Worm (Caenorhabditis elegans) whole organism, mixed stage, embryonic: Measurements from ENCODE around the gene Y39F10A.6.

ENCODE experiments used
- M03D4.4 ChIP-seq: sonication (generic microtip); optimal IDR thresholded peaks from 2 replicates; lab custom pipeline; 2017; ENCODE audit warnings: mild to moderate bottlenecking, missing genetic modification characterization, missing compliant biosample characterization
- bed-3 ChIP-seq: fragments of 200-800 bp; sonication (Bioruptor generic); optimal IDR thresholded peaks from 3 replicates; lab custom pipeline; 2018; ENCODE audit warnings: mild to moderate bottlenecking, missing genetic modification characterization, moderate library complexity, missing compliant biosample characterization
- blmp-1 ChIP-seq: fragments of 150-350 bp; optimal IDR thresholded peaks from 2 replicates; lab custom pipeline; 2014; ENCODE audit warnings: missing biosample characterization, missing genetic modification characterization
- ceh-39 ChIP-seq: fragments of 150-350 bp; optimal IDR thresholded peaks from 2 replicates; lab custom pipeline; 2014; ENCODE audit warnings: missing biosample characterization, missing genetic modification characterization
- ceh-43 ChIP-seq: fragments of 200-800 bp; sonication (Bioruptor generic); optimal IDR thresholded peaks from 2 replicates; lab custom pipeline; 2018; ENCODE audit warnings: mild to moderate bottlenecking, missing genetic modification characterization, moderate library complexity, missing compliant biosample characterization
- ceh-83 ChIP-seq: fragments of 200-800 bp; sonication (Bioruptor generic); optimal IDR thresholded peaks from 2 replicates; lab custom pipeline; 2018; ENCODE audit warnings: mild to moderate bottlenecking, missing genetic modification characterization, missing compliant biosample characterization
- ces-1 ChIP-seq: fragments of 150-350 bp; optimal IDR thresholded peaks from 2 replicates; lab custom pipeline; 2014; ENCODE audit warnings: missing biosample characterization, missing genetic modification reagents, missing genetic modification characterization
- drap-1 ChIP-seq: fragments of 200-800 bp; sonication (Bioruptor generic); optimal IDR thresholded peaks from 3 replicates; lab custom pipeline; 2018; ENCODE audit warnings: mild to moderate bottlenecking, missing genetic modification characterization, missing compliant biosample characterization
- elt-1 ChIP-seq: sonication (generic microtip); optimal IDR thresholded peaks from 2 replicates; lab custom pipeline; 2017; ENCODE audit warnings: missing genetic modification characterization, mild to moderate bottlenecking, missing compliant biosample characterization, antibody characterized with exemption, moderate library complexity, borderline replicate concordance; ENCODE audit not compliant: insufficient read depth
- elt-3 ChIP-seq: fragments of 150-350 bp; optimal IDR thresholded peaks from 2 replicates; lab custom pipeline; 2014; ENCODE audit warnings: missing biosample characterization, missing genetic modification characterization
- ham-2 ChIP-seq: fragments of 200-800 bp; sonication (Bioruptor generic); optimal IDR thresholded peaks from 2 replicates; lab custom pipeline; 2018; ENCODE audit warnings: mild to moderate bottlenecking, missing genetic modification characterization, missing compliant biosample characterization
- hlh-1 ChIP-seq: fragments of 150-350 bp; optimal IDR thresholded peaks from 2 replicates; lab custom pipeline; 2014; ENCODE audit warnings: missing biosample characterization, missing genetic modification reagents, missing genetic modification characterization
- lin-13 ChIP-seq: fragments of 150-350 bp; optimal IDR thresholded peaks from 2 replicates; lab custom pipeline; 2014; ENCODE audit warnings: missing biosample characterization, missing genetic modification characterization
- lin-32 ChIP-seq: fragments of 200-800 bp; sonication (Bioruptor generic); optimal IDR thresholded peaks from 2 replicates; lab custom pipeline; 2018; ENCODE audit warnings: mild to moderate bottlenecking, missing genetic modification characterization, missing compliant biosample characterization
- lsy-2 ChIP-seq: fragments of 150-350 bp; optimal IDR thresholded peaks from 2 replicates; lab custom pipeline; 2014; ENCODE audit warnings: missing biosample characterization, missing genetic modification characterization
- mep-1 ChIP-seq: fragments of 150-350 bp; optimal IDR thresholded peaks from 2 replicates; lab custom pipeline; 2017; ENCODE audit warnings: missing biosample characterization, missing genetic modification reagents, missing genetic modification characterization, inconsistent platforms
- nhr-2 ChIP-seq: fragments of 150-350 bp; optimal IDR thresholded peaks from 2 replicates; lab custom pipeline; 2014; ENCODE audit warnings: missing biosample characterization, missing genetic modification characterization
- nhr-237 ChIP-seq: fragments of 150-350 bp; optimal IDR thresholded peaks from 2 replicates; lab custom pipeline; 2014; ENCODE audit warnings: missing biosample characterization, missing genetic modification characterization
- nhr-28 ChIP-seq: fragments of 150-350 bp; optimal IDR thresholded peaks from 2 replicates; lab custom pipeline; 2014; ENCODE audit warnings: missing biosample characterization, missing genetic modification characterization
- nhr-76 ChIP-seq: sonication (generic microtip); optimal IDR thresholded peaks from 2 replicates; lab custom pipeline; 2017; ENCODE audit warnings: missing biosample characterization, missing genetic modification characterization
- pha-4 ChIP-seq: fragments of 150-350 bp; optimal IDR thresholded peaks from 2 replicates; lab custom pipeline; 2018; ENCODE audit warnings: missing biosample characterization, missing genetic modification reagents, missing genetic modification characterization
- sem-2 ChIP-seq: fragments of 200-800 bp; sonication (Bioruptor generic); optimal IDR thresholded peaks from 2 replicates; lab custom pipeline; 2018; ENCODE audit warnings: mild to moderate bottlenecking, missing genetic modification characterization, missing compliant biosample characterization
- snpc-4 ChIP-seq: fragments of 150-350 bp; optimal IDR thresholded peaks from 2 replicates; lab custom pipeline; 2014; ENCODE audit warnings: missing biosample characterization, missing genetic modification characterization
- sptf-1 ChIP-seq: sonication (generic microtip); optimal IDR thresholded peaks from 2 replicates; lab custom pipeline; 2017; ENCODE audit warnings: mild to moderate bottlenecking, missing genetic modification characterization, moderate library complexity, missing compliant biosample characterization
- tbx-8 ChIP-seq: fragments of 200-800 bp; sonication (Bioruptor generic); optimal IDR thresholded peaks from 2 replicates; lab custom pipeline; 2018; ENCODE audit warnings: mild to moderate bottlenecking, missing genetic modification characterization, moderate library complexity, missing compliant biosample characterization
- unc-120 ChIP-seq: sonication (generic microtip); optimal IDR thresholded peaks from 2 replicates; lab custom pipeline; 2017; ENCODE audit warnings: missing genetic modification characterization, missing compliant biosample characterization; ENCODE audit not compliant: poor library complexity, severe bottlenecking
- unc-62 ChIP-seq: fragments of 150-350 bp; optimal IDR thresholded peaks from 2 replicates; lab custom pipeline; 2014; ENCODE audit warnings: missing biosample characterization, missing genetic modification reagents, missing genetic modification characterization
- zip-8 ChIP-seq: fragments of 150-350 bp; optimal IDR thresholded peaks from 2 replicates; lab custom pipeline; 2014; ENCODE audit warnings: missing biosample characterization, missing genetic modification characterization
- ztf-11 ChIP-seq: fragments of 150-350 bp; optimal IDR thresholded peaks from 2 replicates; lab custom pipeline; 2014; ENCODE audit warnings: missing biosample characterization, missing genetic modification characterization

The Y39F10A.6 gene

DNA sequence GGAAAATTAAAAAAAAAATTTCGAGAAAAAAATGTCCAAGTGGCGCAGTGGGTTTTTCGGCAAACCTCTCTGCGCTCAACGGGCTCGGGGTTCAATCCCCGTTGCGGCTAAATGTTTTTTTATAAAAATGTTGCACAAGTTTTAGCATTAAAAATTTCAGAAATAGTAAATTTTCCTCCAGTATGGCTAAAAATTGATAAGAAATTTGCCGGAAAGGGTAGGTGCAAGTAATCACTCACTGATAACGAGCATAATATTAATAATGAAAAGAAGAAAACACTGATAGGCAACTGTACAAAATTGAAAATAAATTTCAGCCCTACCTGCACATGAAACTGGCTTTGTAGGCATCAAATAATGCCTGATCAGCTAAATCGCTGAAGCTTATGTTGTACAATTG, 19.0 kb downstream of the Y39F10A.6 start:
- no peak for TF ChIP-seq lsy-2 (tag; lab: Kevin White, UChicago)
- TF ChIP-seq elt-1 (tag; lab: Kevin White, UChicago), result no peak
- no peak for TF ChIP-seq unc-120 (tag; lab: Kevin White, UChicago)
- TF ChIP-seq nhr-237 (tag; lab: Kevin White, UChicago), result no peak
- no peak for TF ChIP-seq bed-3
- TF ChIP-seq ceh-39 (tag; lab: Kevin White, UChicago), result no peak
- no peak for TF ChIP-seq ceh-43

- no peak for TF ChIP-seq zip-8 (tag; lab: Kevin White, UChicago)
- TF ChIP-seq snpc-4 (tag; lab: Kevin White, UChicago), result no peak
- no peak for TF ChIP-seq nhr-2
- TF ChIP-seq sem-2 (GFP tag; lab: Kevin White, UChicago), result no peak
- no peak for TF ChIP-seq elt-1 (tag; lab: Kevin White, UChicago)
- no peak for TF ChIP-seq blmp-1 (tag; lab: Kevin White, UChicago)
- no peak for TF ChIP-seq tbx-8 (GFP tag; lab: Kevin White, UChicago)
- no peak for TF ChIP-seq lin-32
- TF ChIP-seq drap-1 (GFP tag; lab: Kevin White, UChicago), result no peak
- TF ChIP-seq unc-62 (GFP tag; lab: Kevin White, UChicago), result no peak
- TF ChIP-seq nhr-76 (tag; lab: Kevin White, UChicago), result no peak
- TF ChIP-seq mep-1, result no peak
- no peak for TF ChIP-seq nhr-28 (tag; lab: Kevin White, UChicago)
- TF ChIP-seq M03D4.4, result no peak
- no peak for TF ChIP-seq lin-13
- no peak for TF ChIP-seq sptf-1 (tag; lab: Kevin White, UChicago)
- TF ChIP-seq pha-4 (tag; lab: Kevin White, UChicago), result no peak
- no peak for TF ChIP-seq ztf-11 (tag; lab: Kevin White, UChicago)
- no peak for TF ChIP-seq elt-3 (tag; lab: Kevin White, UChicago)
- TF ChIP-seq ham-2, result no peak
These were observed 20.5 kb downstream of the Y39F10A.6 start for ce11 chrII:762942-763341.

ce11 chrII:760276-760675, 23.2 kb downstream of the Y39F10A.6 start:
- TF ChIP-seq drap-1 (GFP tag; lab: Kevin White, UChicago) (no peak), ham-2 (no peak), ces-1 (GFP tag; lab: Kevin White, UChicago) (no peak), ceh-39 (tag; lab: Kevin White, UChicago) (no peak), zip-8 (tag; lab: Kevin White, UChicago) (no peak)

- TF ChIP-seq mep-1, result peak; percentile 25
- no peak for TF ChIP-seq bed-3
- peak; percentile 67 for TF ChIP-seq ces-1 (GFP tag; lab: Kevin White, UChicago)
- no peak for TF ChIP-seq zip-8 (tag; lab: Kevin White, UChicago)
- TF ChIP-seq, all 35 proteins: peak for 2
These were observed 23.6 kb downstream of the Y39F10A.6 start for ce11 chrII:759788-760187.

ce11 chrII:757224-757623, 26.2 kb downstream of the Y39F10A.6 start:
- TF ChIP-seq sem-2 (GFP tag; lab: Kevin White, UChicago), result no peak
- TF ChIP-seq ceh-43, result no peak
- TF ChIP-seq nhr-237 (tag; lab: Kevin White, UChicago), result no peak
- TF ChIP-seq pha-4 (tag; lab: Kevin White, UChicago), result no peak
- TF ChIP-seq lin-13, result no peak
- no peak for TF ChIP-seq mep-1
- no peak for TF ChIP-seq nhr-76 (tag; lab: Kevin White, UChicago)
- TF ChIP-seq ham-2, result no peak

- no peak for TF ChIP-seq nhr-76 (tag; lab: Kevin White, UChicago)
- TF ChIP-seq unc-120 (tag; lab: Kevin White, UChicago), result no peak
- no peak for TF ChIP-seq ceh-83 (GFP tag; lab: Kevin White, UChicago)
- TF ChIP-seq lin-32, result no peak
- TF ChIP-seq sptf-1 (tag; lab: Kevin White, UChicago), result no peak
- no peak for TF ChIP-seq M03D4.4
- TF ChIP-seq lsy-2 (tag; lab: Kevin White, UChicago), result no peak
- TF ChIP-seq hlh-1 (tag; lab: Kevin White, UChicago), result no peak
- TF ChIP-seq drap-1 (GFP tag; lab: Kevin White, UChicago), result no peak
- TF ChIP-seq bed-3, result no peak
- TF ChIP-seq elt-3 (tag; lab: Kevin White, UChicago), result no peak
- no peak for TF ChIP-seq nhr-237 (tag; lab: Kevin White, UChicago)
- TF ChIP-seq nhr-2, result no peak
- no peak for TF ChIP-seq sem-2 (GFP tag; lab: Kevin White, UChicago)
- TF ChIP-seq ztf-11 (tag; lab: Kevin White, UChicago), result no peak
- TF ChIP-seq ham-2, result no peak
These were observed 27.3 kb downstream of the Y39F10A.6 start for ce11 chrII:756161-756560.
